Fruit fly (Drosophila melanogaster) whole organism, embryonic: Measurements from ENCODE around the gene Ir94d.

ENCODE experiments used
- Awh ChIP-seq: fragments of 200-800 bp; sonication (Bioruptor generic); IDR thresholded peaks from 2 replicates; pipeline ENCODE4, ENCODE4 v1.3.6; 2022; ENCODE audit warnings: missing biosample characterization, missing genetic modification characterization
- CG10267 ChIP-seq: fragments of 200-800 bp; sonication (Bioruptor generic); optimal IDR thresholded peaks from 2 replicates; lab custom pipeline; 2018; ENCODE audit warnings: missing biosample characterization, mild to moderate bottlenecking, missing genetic modification characterization, moderate library complexity
- CG11085 ChIP-seq: fragments of 200-800 bp; sonication (Bioruptor generic); IDR thresholded peaks from 2 replicates; pipeline ENCODE4 v1.3.6; 2022; ENCODE audit warnings: missing biosample characterization, missing genetic modification characterization
- CG11560 ChIP-seq: fragments of 200-800 bp; sonication (Bioruptor generic); IDR thresholded peaks from 3 replicates; pipeline ENCODE4 v1.3.6; 2022; ENCODE audit warnings: missing biosample characterization, missing genetic modification characterization
- CG12155 ChIP-seq: fragments of 200-800 bp; sonication (Bioruptor generic); optimal IDR thresholded peaks from 3 replicates; lab custom pipeline; 2016; ENCODE audit warnings: missing biosample characterization, missing genetic modification characterization
- CG13296 ChIP-seq: fragments of 200-800 bp; sonication (Bioruptor generic); optimal IDR thresholded peaks from 3 replicates; lab custom pipeline; 2018; ENCODE audit warnings: missing biosample characterization, mild to moderate bottlenecking, missing genetic modification characterization
- CG7556 ChIP-seq: fragments of 200-800 bp; sonication (Bioruptor generic); optimal IDR thresholded peaks from 2 replicates; lab custom pipeline; 2017; ENCODE audit warnings: missing biosample characterization, mild to moderate bottlenecking, missing genetic modification characterization
- CG8281 ChIP-seq: fragments of 200-800 bp; sonication (Bioruptor generic); optimal IDR thresholded peaks from 2 replicates; lab custom pipeline; 2018; ENCODE audit warnings: missing biosample characterization, mild to moderate bottlenecking, missing genetic modification characterization, moderate library complexity
- Camta ChIP-seq: fragments of 200-800 bp; sonication (Bioruptor generic); optimal IDR thresholded peaks from 2 replicates; lab custom pipeline; 2016; ENCODE audit warnings: missing biosample characterization, missing genetic modification characterization
- D ChIP-seq, 2 experiments: fragments of 200-800 bp in 1 of 2; fragments of >200 bp in 1 of 2; sonication (Bioruptor generic) in 1 of 2; optimal IDR thresholded peaks; 2 replicates in 1 of 2; 3 replicates in 1 of 2; lab custom pipeline; 2017; ENCODE audit warnings: mild to moderate bottlenecking in 1 of 2, missing biosample characterization in 1 of 2, missing genetic modification characterization in 1 of 2, missing genetic modification reagents in 1 of 2
- D19A ChIP-seq: fragments of 200-800 bp; optimal IDR thresholded peaks from 3 replicates; lab custom pipeline; 2019; ENCODE audit warnings: missing biosample characterization, mild to moderate bottlenecking, missing genetic modification characterization, moderate library complexity
- D19B ChIP-seq: fragments of 200-800 bp; sonication (Bioruptor generic); optimal IDR thresholded peaks from 2 replicates; lab custom pipeline; 2017; ENCODE audit warnings: missing biosample characterization, mild to moderate bottlenecking, missing genetic modification characterization
- GATAe ChIP-seq: fragments of 200-800 bp; sonication (Bioruptor generic); conservative IDR thresholded peaks from 2 replicates; pipeline ENCODE4 v1.3.6; 2022; ENCODE audit warnings: missing biosample characterization, missing genetic modification characterization
- H15 ChIP-seq: fragments of 200-800 bp; sonication (Bioruptor generic); IDR thresholded peaks from 3 replicates; pipeline ENCODE4 v1.3.6; 2022; ENCODE audit warnings: missing biosample characterization, missing genetic modification characterization
- HHEX ChIP-seq: fragments of 200-800 bp; sonication (Bioruptor generic); optimal IDR thresholded peaks from 3 replicates; lab custom pipeline; 2017; ENCODE audit warnings: missing biosample characterization, mild to moderate bottlenecking, missing genetic modification characterization, missing genetic modification reagents
- HLH54F ChIP-seq: fragments of 200-800 bp; sonication (Bioruptor generic); optimal IDR thresholded peaks from 3 replicates; lab custom pipeline; 2016; ENCODE audit warnings: missing biosample characterization, missing genetic modification characterization
- Hand ChIP-seq: fragments of 200-800 bp; sonication (Bioruptor generic); optimal IDR thresholded peaks from 2 replicates; lab custom pipeline; 2017; ENCODE audit warnings: mild to moderate bottlenecking, missing biosample characterization, missing genetic modification reagents, missing genetic modification characterization
- Med ChIP-seq: fragments of 200-800 bp; sonication (Bioruptor generic); peaks from one replicate; lab custom pipeline; 2016; ENCODE audit warnings: missing biosample characterization, missing genetic modification characterization, mild to moderate bottlenecking, inconsistent platforms, moderate library complexity
- Meics ChIP-seq: fragments of 200-800 bp; sonication (Bioruptor generic); optimal IDR thresholded peaks from 2 replicates; lab custom pipeline; 2017; ENCODE audit warnings: missing biosample characterization, mild to moderate bottlenecking, missing genetic modification characterization
- NC2β ChIP-seq: fragments of 200-800 bp; sonication (Bioruptor generic); optimal IDR thresholded peaks from 2 replicates; lab custom pipeline; 2016; ENCODE audit warnings: missing biosample characterization, missing genetic modification characterization
- Neu2 ChIP-seq: fragments of 200-800 bp; sonication (Bioruptor generic); optimal IDR thresholded peaks from 3 replicates; lab custom pipeline; 2016; ENCODE audit warnings: missing biosample characterization, missing genetic modification characterization, borderline replicate concordance
- Ptx1 ChIP-seq: fragments of 200-800 bp; sonication (Bioruptor generic); IDR thresholded peaks from 2 replicates; pipeline ENCODE4 v1.3.6; 2022; ENCODE audit warnings: missing biosample characterization, missing genetic modification characterization
- TFAM ChIP-seq: fragments of 200-800 bp; sonication (Bioruptor generic); optimal IDR thresholded peaks from 2 replicates; lab custom pipeline; 2017; ENCODE audit warnings: missing biosample characterization, missing genetic modification characterization, inconsistent platforms
- Trl ChIP-seq, 3 experiments: fragments of >200 bp in 2 of 3; fragments of 200-800 bp in 1 of 3; sonication (Bioruptor generic) in 1 of 3; optimal IDR thresholded peaks; 2 replicates in 1 of 3; 3 replicates in 2 of 3; lab custom pipeline; 2016 to 2017; ENCODE audit warnings: missing biosample characterization in 1 of 3, missing genetic modification characterization in 1 of 3
- Xrp1 ChIP-seq: fragments of 200-800 bp; sonication (Bioruptor generic); IDR thresholded peaks from 2 replicates; pipeline ENCODE4 v1.3.6; 2022; ENCODE audit warnings: missing biosample characterization, missing genetic modification characterization
- ato ChIP-seq: fragments of 200-800 bp; sonication (Bioruptor generic); IDR thresholded peaks from 2 replicates; pipeline ENCODE4 v1.3.6; 2022; ENCODE audit warnings: missing biosample characterization, missing genetic modification characterization; ENCODE audit not compliant: partially characterized antibody
- cato ChIP-seq: fragments of 200-800 bp; sonication (Bioruptor generic); optimal IDR thresholded peaks from 2 replicates; lab custom pipeline; 2016; ENCODE audit warnings: missing biosample characterization, missing genetic modification characterization, borderline replicate concordance
- chif ChIP-seq, 2 experiments: fragments of 200-800 bp; sonication (Bioruptor generic); optimal IDR thresholded peaks; 3 replicates each; lab custom pipeline; 2016; ENCODE audit warnings: missing biosample characterization in 2 of 2, missing genetic modification characterization in 2 of 2
- danr ChIP-seq: fragments of 200-800 bp; sonication (Bioruptor generic); IDR thresholded peaks from 2 replicates; pipeline ENCODE4 v1.3.6; 2022; ENCODE audit warnings: missing biosample characterization, missing genetic modification characterization
- dm ChIP-seq: fragments of 200-800 bp; sonication (Bioruptor generic); optimal IDR thresholded peaks from 3 replicates; lab custom pipeline; 2016; ENCODE audit warnings: missing biosample characterization, missing genetic modification characterization
- grn ChIP-seq: fragments of 200-800 bp; sonication (Bioruptor generic); optimal IDR thresholded peaks from 3 replicates; lab custom pipeline; 2017; ENCODE audit warnings: missing biosample characterization, missing genetic modification characterization
- hkb ChIP-seq, 2 experiments: fragments of 200-800 bp in 1 of 2; fragments of >200 bp in 1 of 2; sonication (Bioruptor generic) in 1 of 2; IDR thresholded peaks in 1 of 2; optimal IDR thresholded peaks in 1 of 2; 2 replicates each; pipeline versions ENCODE4 v1.3.6 to Lab custom; 2017 to 2022; ENCODE audit warnings: missing biosample characterization in 1 of 2, missing genetic modification characterization in 1 of 2
- klu ChIP-seq: fragments of 200-800 bp; sonication (Bioruptor generic); IDR thresholded peaks from 2 replicates; pipeline ENCODE4 v1.3.6; 2022; ENCODE audit warnings: missing biosample characterization, missing genetic modification characterization
- lab ChIP-seq: fragments of 200-800 bp; sonication (Bioruptor generic); optimal IDR thresholded peaks from 3 replicates; lab custom pipeline; 2017; ENCODE audit warnings: missing biosample characterization, missing genetic modification characterization, mild to moderate bottlenecking, moderate library complexity, missing genetic modification reagents
- lbe ChIP-seq: fragments of 200-800 bp; sonication (Bioruptor generic); optimal IDR thresholded peaks from 2 replicates; lab custom pipeline; 2016; ENCODE audit warnings: missing biosample characterization, mild to moderate bottlenecking, missing genetic modification characterization
- lmd ChIP-seq: fragments of 200-800 bp; sonication (Bioruptor generic); IDR thresholded peaks from 2 replicates; pipeline ENCODE4 v1.3.6; 2022; ENCODE audit warnings: missing biosample characterization, missing genetic modification characterization
- lov ChIP-seq, 2 experiments: fragments of 200-800 bp in 1 of 2; fragments of >200 bp in 1 of 2; sonication (Bioruptor generic) in 1 of 2; IDR thresholded peaks in 1 of 2; optimal IDR thresholded peaks in 1 of 2; 2 replicates in 1 of 2; 3 replicates in 1 of 2; pipeline versions ENCODE4 v1.3.6 to Lab custom; 2017 to 2022; ENCODE audit warnings: missing biosample characterization in 1 of 2, missing genetic modification characterization in 1 of 2
- pan ChIP-seq, 4 experiments: fragments of >200 bp in 3 of 4; fragments of 200-800 bp in 1 of 4; sonication (Bioruptor generic) in 1 of 4; optimal IDR thresholded peaks in 3 of 4; IDR thresholded peaks in 1 of 4; 2 replicates each; pipeline versions ENCODE4 v1.3.6 to Lab custom; 2017 to 2022; ENCODE audit warnings: missing biosample characterization in 2 of 4, missing genetic modification characterization in 2 of 4, mixed read lengths in 1 of 4
- repo ChIP-seq: fragments of 200-800 bp; sonication (Bioruptor generic); optimal IDR thresholded peaks from 2 replicates; lab custom pipeline; 2016; ENCODE audit warnings: missing biosample characterization, missing genetic modification characterization
- row ChIP-seq: fragments of 200-800 bp; sonication (Bioruptor generic); IDR thresholded peaks from 3 replicates; pipeline ENCODE4 v1.3.6; 2022; ENCODE audit warnings: missing biosample characterization, missing genetic modification characterization
- sc ChIP-seq, 3 experiments: fragments of >200 bp in 2 of 3; fragments of 200-800 bp in 1 of 3; sonication (Bioruptor generic) in 1 of 3; optimal IDR thresholded peaks; 2 replicates in 2 of 3; 3 replicates in 1 of 3; lab custom pipeline; 2017; ENCODE audit warnings: mild to moderate bottlenecking in 1 of 3, missing biosample characterization in 1 of 3, missing genetic modification characterization in 1 of 3, missing genetic modification reagents in 1 of 3
- sens ChIP-seq: fragments of 200-800 bp; sonication (Bioruptor generic); peaks from one replicate; lab custom pipeline; 2016; ENCODE audit warnings: missing biosample characterization, missing genetic modification characterization
- sisA ChIP-seq: fragments of 200-800 bp; sonication (Bioruptor generic); IDR thresholded peaks from 2 replicates; pipeline ENCODE4 v1.3.6; 2022; ENCODE audit warnings: missing biosample characterization, missing genetic modification characterization
- sna ChIP-seq: fragments of 200-800 bp; sonication (Bioruptor generic); IDR thresholded peaks from 2 replicates; pipeline ENCODE4 v1.3.6; 2022; ENCODE audit warnings: missing biosample characterization, missing genetic modification characterization; ENCODE audit not compliant: partially characterized antibody
- wek ChIP-seq: fragments of 200-800 bp; sonication (Bioruptor generic); optimal IDR thresholded peaks from 3 replicates; lab custom pipeline; 2018; ENCODE audit warnings: missing biosample characterization, mild to moderate bottlenecking, missing genetic modification characterization, moderate library complexity
- zf30C ChIP-seq: fragments of 200-800 bp; sonication (Bioruptor generic); optimal IDR thresholded peaks from 3 replicates; lab custom pipeline; 2018; ENCODE audit warnings: missing biosample characterization, mild to moderate bottlenecking, missing genetic modification characterization
- zfh2 ChIP-seq: fragments of 200-800 bp; sonication (Bioruptor generic); optimal IDR thresholded peaks from 2 replicates; lab custom pipeline; 2016; ENCODE audit warnings: missing biosample characterization, missing genetic modification characterization

Gene Ir94d

DNA sequence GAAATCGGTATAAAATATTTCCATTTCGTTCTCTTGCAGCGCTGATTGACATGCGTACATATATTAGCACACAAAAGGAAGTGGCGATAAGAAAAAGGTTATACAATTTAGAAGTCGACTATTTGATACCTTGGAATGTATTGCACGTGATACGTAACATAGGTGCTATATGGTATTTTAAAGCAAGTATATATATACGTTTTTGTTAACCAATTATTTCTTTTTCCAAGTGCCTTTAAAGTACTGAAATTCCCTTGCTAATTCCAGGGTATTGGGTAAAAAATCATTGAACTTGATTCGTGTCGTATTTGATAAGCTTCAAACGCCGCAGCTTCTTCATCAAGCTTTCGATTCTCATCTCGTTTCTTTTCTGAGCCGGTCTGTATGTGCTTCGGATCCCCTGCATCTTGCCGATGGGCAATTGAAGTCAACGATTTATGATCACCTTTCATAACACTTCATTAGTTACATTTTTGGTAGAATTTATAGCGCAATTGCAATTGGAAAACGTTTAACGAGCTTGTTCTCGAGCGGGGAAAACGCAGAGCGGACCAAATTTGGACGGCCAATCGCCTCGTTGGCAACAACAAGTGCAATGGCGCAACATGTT is 39.0 kb upstream of the Ir94d start, which contains the start of gene CG4408 (continued):
- TF ChIP-seq wek (no peak), GATAe (GFP tag; lab: Robert Waterston, UW) (no peak), lov (optimal IDR thresholded peaks at IDR 0.05; lab: Kevin White, UChicago) (no peak), lov (GFP tag; IDR thresholded peaks at IDR 0.05; lab: Robert Waterston, UW) (no peak; the same call in 2 of the 3 replicates), cato (GFP tag; lab: Kevin White, UChicago) (no peak), Awh (GFP tag; lab: Robert Waterston, UW) (0 out of 2 replicates have a peak, but pooled peaks have one; percentile 6), Hand (GFP tag; lab: Kevin White, UChicago) (no peak), CG10267 (tag; lab: Kevin White, UChicago) (peak; percentile 6), HHEX (GFP tag; lab: Kevin White, UChicago) (peak; percentile 32), danr (GFP tag; lab: Robert Waterston, UW) (no peak), Xrp1 (GFP tag; lab: Robert Waterston, UW) (peak; percentile 60), klu (GFP tag; lab: Robert Waterston, UW) (no peak), pan (optimal IDR thresholded peaks at IDR 0.05; lab: Kevin White, UChicago) (no peak), pan (GFP tag; optimal IDR thresholded peaks at IDR 0.05 in 1 of 2, IDR thresholded peaks at IDR 0.05 in 1 of 2) (peak in 1 of 2 experiments; percentile 52), hkb (optimal IDR thresholded peaks at IDR 0.05; lab: Kevin White, UChicago) (no peak), hkb (GFP tag; IDR thresholded peaks at IDR 0.05; lab: Robert Waterston, UW) (peak; percentile 55; the same call in 1 of the 2 replicates), TFAM (GFP tag; lab: Kevin White, UChicago) (no peak), sisA (GFP tag; lab: Robert Waterston, UW) (peak; percentile 37; the same call in 1 of the 2 replicates), lab (GFP tag; lab: Kevin White, UChicago) (peak; percentile 73), CG11560 (0 out of 3 replicates have a peak, but pooled peaks have one; percentile 32), Camta (GFP tag; lab: Kevin White, UChicago) (no peak), lmd (GFP tag; lab: Robert Waterston, UW) (peak; percentile 52), sens (GFP tag; lab: Kevin White, UChicago) (peak; percentile 79), ato (no peak), Med (GFP tag; lab: Kevin White, UChicago) (peak; percentile 84), CG13296 (GFP tag; lab: Kevin White, UChicago) (peak; percentile 32), lbe (GFP tag; lab: Kevin White, UChicago) (peak; percentile 86), D19A (tag; lab: Kevin White, UChicago) (peak; percentile 25), row (peak; percentile 70), HLH54F (GFP tag; lab: Kevin White, UChicago) (no peak), grn (no peak), chif (GFP tag; optimal IDR thresholded peaks at IDR 0.05; lab: Kevin White, UChicago) (peak in 1 of 2 experiments; percentile 27), CG12155 (peak; percentile 17), zfh2 (GFP tag; lab: Kevin White, UChicago) (peak; percentile 53), Trl (optimal IDR thresholded peaks at IDR 0.05; lab: Kevin White, UChicago) (no peak), Trl (GFP tag; optimal IDR thresholded peaks at IDR 0.05; lab: Kevin White, UChicago) (peak; percentile 20)

DNA sequence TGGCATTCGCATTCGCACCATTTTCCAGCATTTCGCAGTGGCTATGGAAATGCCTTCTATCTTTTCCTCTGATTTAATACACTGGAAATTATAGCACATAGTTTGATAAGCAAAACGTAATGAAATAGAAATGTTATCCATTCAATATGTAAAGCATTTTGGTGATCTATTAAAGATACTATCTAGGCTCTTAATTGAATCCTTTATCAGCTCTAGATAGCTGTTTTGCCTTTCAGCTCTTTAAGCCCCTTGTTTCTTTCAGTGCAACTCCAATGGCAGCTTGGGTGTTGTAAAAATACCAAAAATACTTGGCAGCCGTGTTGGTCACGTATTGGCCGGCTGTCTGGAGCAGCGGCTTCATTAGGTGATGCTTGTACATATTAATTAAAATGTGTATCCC is 37.6 kb upstream of the Ir94d start:
- TF ChIP-seq CG11085 (no peak), sna (GFP tag; lab: Robert Waterston, UW) (no peak), dm (GFP tag; lab: Kevin White, UChicago) (no peak), D (optimal IDR thresholded peaks at IDR 0.05; lab: Kevin White, UChicago) (no peak), D (GFP tag; optimal IDR thresholded peaks at IDR 0.05; lab: Kevin White, UChicago) (no peak), zf30C (GFP tag; lab: Kevin White, UChicago) (no peak), H15 (GFP tag; lab: Robert Waterston, UW) (no peak), Neu2 (GFP tag; lab: Kevin White, UChicago) (no peak), NC2β (GFP tag; lab: Kevin White, UChicago) (no peak), D19B (GFP tag; lab: Kevin White, UChicago) (no peak), sc (optimal IDR thresholded peaks at IDR 0.05; lab: Kevin White, UChicago) (no peak), sc (GFP tag; optimal IDR thresholded peaks at IDR 0.05; lab: Kevin White, UChicago) (no peak), Meics (no peak), CG7556 (GFP tag; lab: Kevin White, UChicago) (no peak), CG8281 (tag; lab: Kevin White, UChicago) (no peak), Ptx1 (0 out of 2 replicates have a peak, but pooled peaks have one; percentile 20), repo (no peak)
